Fruit fly (Drosophila melanogaster): Measurements from ENCODE around the gene scf.

The scf gene

DNA sequence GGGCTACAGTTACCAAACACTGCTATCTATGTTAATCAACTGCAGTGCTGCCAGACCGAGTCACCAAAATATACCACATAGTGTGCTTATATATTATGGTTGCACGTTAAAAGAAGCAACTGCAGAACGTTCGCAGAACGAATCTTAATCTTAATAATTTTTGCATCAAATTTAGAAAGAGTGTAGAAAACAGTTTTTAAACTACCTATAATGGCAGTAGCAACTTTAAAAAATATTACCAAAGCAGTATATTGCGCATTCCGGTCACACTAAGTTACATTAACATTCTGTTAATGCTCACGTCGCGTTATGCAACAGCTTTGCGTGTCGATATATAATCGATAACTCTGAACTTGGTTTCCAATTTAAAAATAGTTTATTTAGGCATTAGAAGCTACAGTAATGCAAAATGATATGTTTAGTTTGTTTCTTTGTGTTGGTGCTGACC is 43.7 kb downstream of the scf start, which contains the start of gene indra (continued):
- peak; percentile 21 for TF ChIP-seq CG3281 (GFP tag; optimal IDR thresholded peaks at IDR 0.05)
- peak; percentile 52 for TF ChIP-seq CG9876 (GFP tag; optimal IDR thresholded peaks at IDR 0.05)
- TF ChIP-seq CG5180 (GFP tag; optimal IDR thresholded peaks at IDR 0.05), result no peak
- TF ChIP-seq ftz-f1 (GFP tag; optimal IDR thresholded peaks at IDR 0.05), result no peak
- TF ChIP-seq CHES-1-like (GFP tag; optimal IDR thresholded peaks at IDR 0.05), result peak; percentile 74
- TF ChIP-seq sens-2 (GFP tag; IDR thresholded peaks at IDR 0.05), result no peak
- no peak for TF ChIP-seq CG10147 (GFP tag; optimal IDR thresholded peaks at IDR 0.05)
- peak; percentile 21 for TF ChIP-seq CG10979 (tag; optimal IDR thresholded peaks at IDR 0.05)
- peak; percentile 37 for TF ChIP-seq gro (GFP tag; optimal IDR thresholded peaks at IDR 0.05)
- no peak for TF ChIP-seq E2f1 (GFP tag; IDR thresholded peaks at IDR 0.05)
- no peak for TF ChIP-seq C15 (GFP tag; IDR thresholded peaks at IDR 0.05)
- peak; percentile 54 for TF ChIP-seq ewg (GFP tag; optimal IDR thresholded peaks at IDR 0.05)
- TF ChIP-seq insv (GFP tag; optimal IDR thresholded peaks at IDR 0.05), result peak in 1 of 2 experiments; percentile 54
- TF ChIP-seq CG30403 (GFP tag; optimal IDR thresholded peaks at IDR 0.05), result peak; percentile 71
- TF ChIP-seq tup (GFP tag; optimal IDR thresholded peaks at IDR 0.05), result no peak
- peak; percentile 85 for TF ChIP-seq Ets65A (GFP tag)
- no peak for TF ChIP-seq CG8765 (GFP tag; IDR thresholded peaks at IDR 0.05)
- TF ChIP-seq gsb (GFP tag; IDR thresholded peaks at IDR 0.05), result no peak
- TF ChIP-seq Blimp-1 (GFP tag; optimal IDR thresholded peaks at IDR 0.05), result no peak
- TF ChIP-seq nmo (GFP tag; optimal IDR thresholded peaks at IDR 0.05), result peak; percentile 74
- peak; percentile 7 for TF ChIP-seq Fer3 (tag; optimal IDR thresholded peaks at IDR 0.05)
- peak; percentile 36 for TF ChIP-seq CG4820 (GFP tag; optimal IDR thresholded peaks at IDR 0.05)
- TF ChIP-seq CG7556 (GFP tag; optimal IDR thresholded peaks at IDR 0.05), result peak; percentile 23
- TF ChIP-seq Dref (GFP tag; IDR thresholded peaks at IDR 0.05), result peak; percentile 72
- no peak for TF ChIP-seq CG6683 (GFP tag; optimal IDR thresholded peaks at IDR 0.05)
- TF ChIP-seq NK7.1 (GFP tag; optimal IDR thresholded peaks at IDR 0.05), result no peak
- TF ChIP-seq gcm2 (GFP tag; optimal IDR thresholded peaks at IDR 0.05), result no peak
- peak; percentile 74 for TF ChIP-seq CG7786 (GFP tag; optimal IDR thresholded peaks at IDR 0.05)
- TF ChIP-seq Gug (GFP tag; IDR thresholded peaks at IDR 0.05), result no peak
- TF ChIP-seq CG32772 (GFP tag; IDR thresholded peaks at IDR 0.05), result peak; percentile 51; the same call in 1 of the 2 replicates
- no peak for TF ChIP-seq Gsc (GFP tag; IDR thresholded peaks at IDR 0.05)
- TF ChIP-seq CG10565 (GFP tag; optimal IDR thresholded peaks at IDR 0.05), result no peak
- no peak for TF ChIP-seq bigmax (GFP tag; optimal IDR thresholded peaks at IDR 0.05)
- no peak for TF ChIP-seq Eip74EF (GFP tag; optimal IDR thresholded peaks at IDR 0.05)
- TF ChIP-seq CG17829 (tag; optimal IDR thresholded peaks at IDR 0.05), result peak; percentile 46
- no peak for TF ChIP-seq klu (GFP tag; IDR thresholded peaks at IDR 0.05)
- no peak for TF ChIP-seq CG10321 (GFP tag; IDR thresholded peaks at IDR 0.05)
- TF ChIP-seq CG13775 (GFP tag; optimal IDR thresholded peaks at IDR 0.05), result peak; percentile 67
- no peak for TF ChIP-seq Meics (GFP tag; optimal IDR thresholded peaks at IDR 0.05)
- no peak for TF ChIP-seq CG6272 (GFP tag; IDR thresholded peaks at IDR 0.05)
- no peak for TF ChIP-seq CG3838 (GFP tag; optimal IDR thresholded peaks at IDR 0.05)
- TF ChIP-seq CG6689 (GFP tag; IDR thresholded peaks at IDR 0.05), result peak; percentile 56; the same call in 1 of the 2 replicates
- no peak for TF ChIP-seq Hr39 (optimal IDR thresholded peaks at IDR 0.05)
- no peak for TF ChIP-seq grn (GFP tag; optimal IDR thresholded peaks at IDR 0.05)
- peak; percentile 72 for TF ChIP-seq CG9932 (GFP tag; IDR thresholded peaks at IDR 0.05)
- peak; percentile 61 for TF ChIP-seq Bteb2 (GFP tag; optimal IDR thresholded peaks at IDR 0.05)
- no peak; the same call in 1 of the 2 replicates for TF ChIP-seq tna (GFP tag; IDR thresholded peaks at IDR 0.05; ENCODE audit: partially characterized antibody)
- 0 out of 3 replicates have a peak, but pooled peaks have one; percentile 58 for TF ChIP-seq ci (GFP tag; IDR thresholded peaks at IDR 0.05)
- TF ChIP-seq wor (GFP tag; IDR thresholded peaks at IDR 0.05), result no peak
- peak; percentile 73 for TF ChIP-seq gem (tag; optimal IDR thresholded peaks at IDR 0.05)
- peak; percentile 25 for TF ChIP-seq CG18764 (GFP tag; optimal IDR thresholded peaks at IDR 0.05)
- TF ChIP-seq E2f2 (GFP tag; IDR thresholded peaks at IDR 0.05), result peak; percentile 77
